Fruit fly (Drosophila melanogaster) whole organism, embryonic: ENCODE results near the gene ng4.

Source experiments
- Asciz ChIP-seq: fragments of 200-800 bp; sonication (Bioruptor generic); optimal IDR thresholded peaks from 2 replicates; lab custom pipeline; 2017; ENCODE audit warnings: missing biosample characterization, mild to moderate bottlenecking, missing genetic modification characterization, missing genetic modification reagents
- BEAF-32 ChIP-seq: fragments of 200-800 bp; sonication (Bioruptor generic); optimal IDR thresholded peaks from 3 replicates; lab custom pipeline; 2017; ENCODE audit warnings: missing biosample characterization, missing genetic modification characterization, mild to moderate bottlenecking, moderate library complexity, missing genetic modification reagents
- CG11560 ChIP-seq: fragments of 200-800 bp; sonication (Bioruptor generic); IDR thresholded peaks from 3 replicates; pipeline ENCODE4 v1.3.6; 2022; ENCODE audit warnings: missing biosample characterization, missing genetic modification characterization
- CG11695 ChIP-seq: fragments of 200-800 bp; sonication (Bioruptor generic); IDR thresholded peaks from 3 replicates; pipeline ENCODE4 v1.3.6; 2022; ENCODE audit warnings: missing biosample characterization, missing genetic modification characterization
- CG12391 ChIP-seq: fragments of 200-800 bp; sonication (Bioruptor generic); optimal IDR thresholded peaks from 3 replicates; lab custom pipeline; 2018; ENCODE audit warnings: missing biosample characterization, mild to moderate bottlenecking, missing genetic modification characterization, moderate library complexity
- CG13287 ChIP-seq: fragments of 200-800 bp; sonication (Bioruptor generic); IDR thresholded peaks from 2 replicates; pipeline ENCODE4 v1.3.6; 2022; ENCODE audit warnings: missing biosample characterization, missing genetic modification characterization; ENCODE audit not compliant: partially characterized antibody
- CG14667 ChIP-seq: fragments of 200-800 bp; sonication (Bioruptor generic); IDR thresholded peaks from 2 replicates; pipeline ENCODE4 v1.3.6; 2022; ENCODE audit warnings: missing biosample characterization, missing genetic modification characterization
- CG17568 ChIP-seq: fragments of 200-800 bp; sonication (Bioruptor generic); optimal IDR thresholded peaks from 2 replicates; lab custom pipeline; 2018; ENCODE audit warnings: missing biosample characterization, mild to moderate bottlenecking, missing genetic modification characterization, moderate library complexity
- CG2199 ChIP-seq: fragments of 200-800 bp; sonication (Bioruptor generic); IDR thresholded peaks from 3 replicates; pipeline ENCODE4 v1.3.6; 2022; ENCODE audit warnings: missing biosample characterization, missing genetic modification characterization
- CG30431 ChIP-seq: fragments of 200-800 bp; sonication (Bioruptor generic); optimal IDR thresholded peaks from 2 replicates; lab custom pipeline; 2017; ENCODE audit warnings: missing biosample characterization, missing genetic modification characterization
- CG3281 ChIP-seq: fragments of 200-800 bp; sonication (Bioruptor generic); optimal IDR thresholded peaks from 3 replicates; lab custom pipeline; 2017; ENCODE audit warnings: missing biosample characterization, mild to moderate bottlenecking, missing genetic modification characterization
- CG4328 ChIP-seq: fragments of 200-800 bp; sonication (Bioruptor generic); optimal IDR thresholded peaks from 3 replicates; lab custom pipeline; 2017; ENCODE audit warnings: missing biosample characterization, missing genetic modification reagents, missing genetic modification characterization
- CG4404 ChIP-seq: fragments of 200-800 bp; sonication (Bioruptor generic); IDR thresholded peaks from 2 replicates; pipeline ENCODE4 v1.3.6; 2022; ENCODE audit warnings: missing biosample characterization, missing genetic modification characterization
- CG5245 ChIP-seq: fragments of 200-800 bp; sonication (Bioruptor generic); optimal IDR thresholded peaks from 3 replicates; lab custom pipeline; 2016; ENCODE audit warnings: missing biosample characterization, missing genetic modification characterization
- CG6654 ChIP-seq: fragments of 200-800 bp; sonication (Bioruptor generic); optimal IDR thresholded peaks from 2 replicates; lab custom pipeline; 2017; ENCODE audit warnings: missing biosample characterization, mild to moderate bottlenecking, missing genetic modification characterization
- CG6683 ChIP-seq: fragments of 200-800 bp; sonication (Bioruptor generic); optimal IDR thresholded peaks from 2 replicates; lab custom pipeline; 2017; ENCODE audit warnings: missing biosample characterization, mild to moderate bottlenecking, missing genetic modification characterization, missing genetic modification reagents
- CG8765 ChIP-seq: fragments of 200-800 bp; sonication (Bioruptor generic); IDR thresholded peaks from 2 replicates; pipeline ENCODE4 v1.3.6; 2022; ENCODE audit warnings: missing biosample characterization, missing genetic modification characterization
- CG9215 ChIP-seq: fragments of 200-800 bp; sonication (Bioruptor generic); IDR thresholded peaks from 2 replicates; pipeline ENCODE4 v1.3.6; 2022; ENCODE audit warnings: missing biosample characterization, missing genetic modification characterization
- CG9932 ChIP-seq: fragments of 200-800 bp; sonication (Bioruptor generic); IDR thresholded peaks from 2 replicates; pipeline ENCODE4 v1.3.6; 2022; ENCODE audit warnings: missing biosample characterization, missing genetic modification characterization
- CTCF ChIP-seq: fragments of 200-800 bp; sonication (Bioruptor generic); optimal IDR thresholded peaks from 2 replicates; lab custom pipeline; 2017; ENCODE audit warnings: missing biosample characterization, mild to moderate bottlenecking, missing genetic modification characterization, moderate library complexity
- Chrac-16 ChIP-seq: fragments of 200-800 bp; sonication (Bioruptor generic); optimal IDR thresholded peaks from 3 replicates; lab custom pipeline; 2016; ENCODE audit warnings: missing biosample characterization, missing genetic modification characterization
- Dref ChIP-seq: fragments of 200-800 bp; sonication (Bioruptor generic); IDR thresholded peaks from 2 replicates; pipeline ENCODE4 v1.3.6; 2022; ENCODE audit warnings: missing biosample characterization, missing genetic modification characterization
- HLH3B ChIP-seq: fragments of 200-800 bp; sonication (Bioruptor generic); IDR thresholded peaks from 2 replicates; pipeline ENCODE4 v1.3.6; 2022; ENCODE audit warnings: missing biosample characterization, missing genetic modification characterization
- Hey ChIP-seq: fragments of 200-800 bp; sonication (Bioruptor generic); optimal IDR thresholded peaks from 3 replicates; lab custom pipeline; 2018; ENCODE audit warnings: missing biosample characterization, mild to moderate bottlenecking, missing genetic modification characterization
- Hr3 ChIP-seq: fragments of 200-800 bp; sonication (Bioruptor generic); optimal IDR thresholded peaks from 3 replicates; lab custom pipeline; 2016; ENCODE audit warnings: missing biosample characterization, missing genetic modification characterization
- Hr78 ChIP-seq, 2 experiments: fragments of 200-800 bp in 1 of 2; fragments of >200 bp in 1 of 2; sonication (Bioruptor generic) in 1 of 2; optimal IDR thresholded peaks; 2 replicates each; lab custom pipeline; 2017 to 2019; ENCODE audit warnings: missing biosample characterization in 2 of 2, missing genetic modification characterization in 2 of 2, mild to moderate bottlenecking in 1 of 2, moderate library complexity in 1 of 2
- Kr ChIP-seq: fragments of 200-800 bp; sonication (Bioruptor generic); optimal IDR thresholded peaks from 2 replicates; lab custom pipeline; 2017; ENCODE audit warnings: missing biosample characterization, mild to moderate bottlenecking, missing genetic modification characterization
- Mad ChIP-seq: fragments of 200-800 bp; sonication (Bioruptor generic); optimal IDR thresholded peaks from 2 replicates; lab custom pipeline; 2016; ENCODE audit warnings: missing biosample characterization, missing genetic modification characterization
- Med ChIP-seq: fragments of 200-800 bp; sonication (Bioruptor generic); peaks from one replicate; lab custom pipeline; 2016; ENCODE audit warnings: missing biosample characterization, missing genetic modification characterization, mild to moderate bottlenecking, inconsistent platforms, moderate library complexity
- Rx ChIP-seq: fragments of 200-800 bp; sonication (Bioruptor generic); IDR thresholded peaks from 2 replicates; pipeline ENCODE4 v1.3.6; 2022; ENCODE audit warnings: missing biosample characterization, missing genetic modification characterization
- amos ChIP-seq: fragments of 200-800 bp; sonication (Bioruptor generic); IDR thresholded peaks from 2 replicates; pipeline ENCODE4 v1.3.6; 2022; ENCODE audit warnings: missing biosample characterization, missing genetic modification characterization; ENCODE audit not compliant: partially characterized antibody
- bigmax ChIP-seq: fragments of 200-800 bp; sonication (Bioruptor generic); optimal IDR thresholded peaks from 2 replicates; lab custom pipeline; 2018; ENCODE audit warnings: missing biosample characterization, mild to moderate bottlenecking, missing genetic modification characterization
- chinmo ChIP-seq: fragments of 200-800 bp; sonication (Bioruptor generic); IDR thresholded peaks from 4 replicates; pipeline ENCODE4 v1.3.6; 2022; ENCODE audit warnings: missing biosample characterization, missing genetic modification characterization; ENCODE audit not compliant: partially characterized antibody
- croc ChIP-seq: fragments of 200-800 bp; sonication (Bioruptor generic); conservative IDR thresholded peaks from 3 replicates; pipeline ENCODE4 v1.3.6; 2022; ENCODE audit warnings: missing biosample characterization, missing genetic modification characterization
- dan ChIP-seq: fragments of 200-800 bp; sonication (Bioruptor generic); IDR thresholded peaks from 2 replicates; pipeline ENCODE4 v1.3.6; 2022; ENCODE audit warnings: missing biosample characterization, missing genetic modification characterization
- dimm ChIP-seq: fragments of 200-800 bp; sonication (Bioruptor generic); IDR thresholded peaks from 2 replicates; pipeline ENCODE4 v1.3.6; 2022; ENCODE audit warnings: missing biosample characterization, missing genetic modification characterization
- dm ChIP-seq: fragments of 200-800 bp; sonication (Bioruptor generic); optimal IDR thresholded peaks from 3 replicates; lab custom pipeline; 2016; ENCODE audit warnings: missing biosample characterization, missing genetic modification characterization
- eyg ChIP-seq: fragments of 200-800 bp; sonication (Bioruptor generic); optimal IDR thresholded peaks from 3 replicates; lab custom pipeline; 2016; ENCODE audit warnings: missing biosample characterization, missing genetic modification characterization
- fd3F ChIP-seq: fragments of 200-800 bp; sonication (Bioruptor generic); optimal IDR thresholded peaks from 2 replicates; lab custom pipeline; 2018; ENCODE audit warnings: missing biosample characterization, mild to moderate bottlenecking, missing genetic modification characterization, moderate library complexity
- gcm2 ChIP-seq: fragments of 200-800 bp; sonication (Bioruptor generic); optimal IDR thresholded peaks from 2 replicates; lab custom pipeline; 2016; ENCODE audit warnings: missing biosample characterization, missing genetic modification characterization
- jigr1 ChIP-seq: fragments of 200-800 bp; sonication (Bioruptor generic); IDR thresholded peaks from 3 replicates; pipeline ENCODE4 v1.3.6; 2022; ENCODE audit warnings: missing biosample characterization, missing genetic modification characterization
- lab ChIP-seq: fragments of 200-800 bp; sonication (Bioruptor generic); optimal IDR thresholded peaks from 3 replicates; lab custom pipeline; 2017; ENCODE audit warnings: missing biosample characterization, missing genetic modification characterization, mild to moderate bottlenecking, moderate library complexity, missing genetic modification reagents
- mam ChIP-seq: fragments of 200-800 bp; sonication (Bioruptor generic); optimal IDR thresholded peaks from 3 replicates; lab custom pipeline; 2016; ENCODE audit warnings: missing biosample characterization, missing genetic modification characterization
- phol ChIP-seq: fragments of 200-800 bp; sonication (Bioruptor generic); optimal IDR thresholded peaks from 3 replicates; lab custom pipeline; 2018; ENCODE audit warnings: missing biosample characterization, mild to moderate bottlenecking, missing genetic modification characterization, moderate library complexity
- row ChIP-seq: fragments of 200-800 bp; sonication (Bioruptor generic); IDR thresholded peaks from 3 replicates; pipeline ENCODE4 v1.3.6; 2022; ENCODE audit warnings: missing biosample characterization, missing genetic modification characterization
- run ChIP-seq: fragments of 200-800 bp; sonication (Bioruptor generic); optimal IDR thresholded peaks from 3 replicates; lab custom pipeline; 2018; ENCODE audit warnings: missing biosample characterization, mild to moderate bottlenecking, missing genetic modification characterization
- scrt ChIP-seq: fragments of 200-800 bp; sonication (Bioruptor generic); optimal IDR thresholded peaks from 2 replicates; lab custom pipeline; 2018; ENCODE audit warnings: missing biosample characterization, mild to moderate bottlenecking, missing genetic modification characterization, moderate library complexity
- sd ChIP-seq: fragments of 200-800 bp; sonication (Bioruptor generic); optimal IDR thresholded peaks from 3 replicates; lab custom pipeline; 2018; ENCODE audit warnings: missing biosample characterization, mild to moderate bottlenecking, missing genetic modification characterization, moderate library complexity
- slbo ChIP-seq: fragments of 200-800 bp; sonication (Bioruptor generic); IDR thresholded peaks from 2 replicates; pipeline ENCODE4 v1.3.6; 2022; ENCODE audit warnings: missing biosample characterization, missing genetic modification characterization
- wor ChIP-seq: fragments of 200-800 bp; sonication (Bioruptor generic); IDR thresholded peaks from 2 replicates; pipeline ENCODE4 v1.3.6; 2022; ENCODE audit warnings: missing biosample characterization, missing genetic modification characterization

ng4 gene

DNA sequence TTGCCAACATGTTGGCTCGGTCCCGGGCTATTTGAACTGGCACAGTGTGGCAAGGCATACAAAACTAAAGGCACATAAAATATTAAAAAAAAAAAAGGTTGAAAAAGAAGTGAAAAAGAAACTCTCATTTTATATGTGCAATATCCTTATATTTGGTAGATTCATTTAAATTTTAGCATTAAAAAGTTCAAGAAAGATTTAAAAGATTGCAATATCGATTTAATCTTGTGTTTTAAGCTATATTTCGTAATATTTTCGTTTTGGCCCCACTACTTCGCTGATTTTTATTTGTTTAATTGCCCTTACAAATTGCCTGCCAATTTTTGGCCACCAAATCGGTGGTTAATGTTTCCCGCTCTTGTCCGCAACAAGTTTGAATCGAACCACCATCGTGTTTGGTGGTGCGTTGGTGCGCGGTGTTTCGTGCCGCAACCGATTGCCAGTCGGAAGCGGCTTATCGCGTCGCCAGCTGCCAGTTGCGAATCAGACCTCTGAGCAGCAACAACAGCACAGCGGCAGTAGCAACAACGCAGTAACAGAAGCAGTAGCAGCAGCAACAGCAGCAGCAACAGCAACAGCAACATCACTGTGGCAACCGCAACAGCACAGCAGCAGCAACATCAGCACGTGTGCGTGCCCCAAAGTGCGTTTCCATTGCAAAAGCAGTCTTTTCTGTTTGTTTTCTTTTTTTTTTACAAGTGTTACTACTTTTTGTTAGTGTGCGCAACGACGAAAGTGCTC is 11.7 kb upstream of the ng4 start (continued):
- TF ChIP-seq CG12391 (tag; lab: Kevin White, UChicago), result peak; percentile 95
- peak; percentile 93 for TF ChIP-seq Mad
- TF ChIP-seq eyg (GFP tag; lab: Kevin White, UChicago), result peak; percentile 63
- TF ChIP-seq CG2199 (GFP tag; lab: Robert Waterston, UW), result no peak; the same call in 1 of the 3 replicates
- peak in 1 of 2 experiments; percentile 51 for TF ChIP-seq Hr78 (GFP tag; optimal IDR thresholded peaks at IDR 0.05; lab: Kevin White, UChicago)
- TF ChIP-seq row (GFP tag; lab: Robert Waterston, UW), result peak; percentile 91
- no peak for TF ChIP-seq bigmax (GFP tag; lab: Kevin White, UChicago)
- TF ChIP-seq CG6654 (GFP tag; lab: Kevin White, UChicago), result peak; percentile 90
- TF ChIP-seq Asciz (GFP tag; lab: Kevin White, UChicago), result peak; percentile 95
- TF ChIP-seq BEAF-32 (GFP tag; lab: Kevin White, UChicago), result no peak
- peak; percentile 83 for TF ChIP-seq CG14667 (GFP tag; lab: Robert Waterston, UW)
- peak; percentile 91 for TF ChIP-seq Chrac-16 (GFP tag; lab: Kevin White, UChicago)
- TF ChIP-seq sd (tag; lab: Kevin White, UChicago), result peak; percentile 87
- peak; percentile 91 for TF ChIP-seq wor (GFP tag; lab: Robert Waterston, UW)
- TF ChIP-seq amos (GFP tag; lab: Robert Waterston, UW), result peak; percentile 31; the same call in 1 of the 2 replicates
- TF ChIP-seq phol (tag; lab: Kevin White, UChicago), result peak; percentile 96
- TF ChIP-seq CG30431 (GFP tag; lab: Kevin White, UChicago), result peak; percentile 87
- peak; percentile 39; the same call in 1 of the 2 replicates for TF ChIP-seq CG13287 (GFP tag; lab: Robert Waterston, UW)
- peak; percentile 95 for TF ChIP-seq CG4328 (GFP tag; lab: Kevin White, UChicago)
- TF ChIP-seq CG3281 (GFP tag; lab: Kevin White, UChicago), result peak; percentile 98
- TF ChIP-seq slbo (GFP tag; lab: Robert Waterston, UW), result peak; percentile 94
- peak; percentile 91 for TF ChIP-seq run
- peak; percentile 54; the same call in 1 of the 4 replicates for TF ChIP-seq chinmo (GFP tag; lab: Robert Waterston, UW)
- peak; percentile 90 for TF ChIP-seq CG5245 (GFP tag; lab: Kevin White, UChicago)
- peak; percentile 94 for TF ChIP-seq fd3F (GFP tag; lab: Kevin White, UChicago)
- TF ChIP-seq Rx (GFP tag; lab: Robert Waterston, UW), result peak; percentile 63
- peak; percentile 41; the same call in 1 of the 2 replicates for TF ChIP-seq CG8765 (GFP tag; lab: Robert Waterston, UW)
- peak; percentile 96 for TF ChIP-seq CG11695 (GFP tag; lab: Robert Waterston, UW)
- TF ChIP-seq CG4404 (GFP tag; lab: Robert Waterston, UW), result peak; percentile 81
- TF ChIP-seq lab, result peak; percentile 98
- peak; percentile 88 for TF ChIP-seq jigr1 (GFP tag; lab: Robert Waterston, UW)
- TF ChIP-seq CG17568, result peak; percentile 86
- no peak for TF ChIP-seq Kr (GFP tag; lab: Kevin White, UChicago)
- peak; percentile 95 for TF ChIP-seq Med
- peak; percentile 87 for TF ChIP-seq dm (GFP tag; lab: Kevin White, UChicago)
- TF ChIP-seq Hey (tag; lab: Kevin White, UChicago), result peak; percentile 58
- TF ChIP-seq CG9215 (GFP tag; lab: Robert Waterston, UW), result peak; percentile 92
- TF ChIP-seq croc, result peak; percentile 89
- peak; percentile 95 for TF ChIP-seq CG6683 (GFP tag; lab: Kevin White, UChicago)
- peak; percentile 86 for TF ChIP-seq mam (GFP tag; lab: Kevin White, UChicago)
- TF ChIP-seq scrt, result peak; percentile 90
- peak; percentile 77 for TF ChIP-seq dimm (GFP tag; lab: Robert Waterston, UW)
- peak; percentile 81 for TF ChIP-seq CG11560 (tag; lab: Robert Waterston, UW)
- peak; percentile 87 for TF ChIP-seq gcm2 (GFP tag; lab: Kevin White, UChicago)
- peak; percentile 64 for TF ChIP-seq CTCF
- peak; percentile 96 for TF ChIP-seq Hr3 (GFP tag; lab: Kevin White, UChicago)
- peak; percentile 93 for TF ChIP-seq CG9932 (GFP tag; lab: Robert Waterston, UW)
- no peak for TF ChIP-seq Dref (GFP tag; lab: Robert Waterston, UW)
- no peak for TF ChIP-seq dan (GFP tag; lab: Robert Waterston, UW)
- TF ChIP-seq HLH3B (GFP tag; lab: Robert Waterston, UW), result peak; percentile 95
